Fruit fly (Drosophila melanogaster): ENCODE measurements around the gene CG31975.
A peak's percentile ranks its signal among the peaks of the same experiment; 100 is the strongest.

The CG31975 gene

dm6 chr2L:155215-155712 is 14.5 kb upstream of the CG31975 start, which contains the start of gene Pus10 (continued):
- TF ChIP-seq YL-1 (GFP tag; optimal IDR thresholded peaks at IDR 0.05) (peak; percentile 55), CG1603 (tag; optimal IDR thresholded peaks at IDR 0.05) (peak; percentile 14), CG9797 (GFP tag; optimal IDR thresholded peaks at IDR 0.05) (no peak), nerfin-1 (tag; optimal IDR thresholded peaks at IDR 0.05) (peak; percentile 61), CG5953 (GFP tag; IDR thresholded peaks at IDR 0.05) (no peak), NC2β (GFP tag; optimal IDR thresholded peaks at IDR 0.05) (no peak), schlank (tag; optimal IDR thresholded peaks at IDR 0.05) (no peak), caup (GFP tag; optimal IDR thresholded peaks at IDR 0.05; ENCODE audit: severe bottlenecking) (peak; percentile 16), crol (GFP tag; IDR thresholded peaks at IDR 0.05) (no peak), CG6272 (GFP tag; IDR thresholded peaks at IDR 0.05) (no peak), sens (GFP tag) (no peak), kni (GFP tag; optimal IDR thresholded peaks at IDR 0.05) (no peak), CG10543 (GFP tag; optimal IDR thresholded peaks at IDR 0.05) (peak; percentile 9), Camta (GFP tag; optimal IDR thresholded peaks at IDR 0.05) (no peak), trh (GFP tag; optimal IDR thresholded peaks at IDR 0.05) (no peak), CG10462 (GFP tag; optimal IDR thresholded peaks at IDR 0.05) (no peak), Kr (GFP tag; optimal IDR thresholded peaks at IDR 0.05) (no peak), fd96Cb (tag; optimal IDR thresholded peaks at IDR 0.05) (no peak), CG13775 (GFP tag; optimal IDR thresholded peaks at IDR 0.05) (no peak), pzg (GFP tag; optimal IDR thresholded peaks at IDR 0.05) (peak; percentile 50), CG12659 (GFP tag; optimal IDR thresholded peaks at IDR 0.05) (peak; percentile 25), CG5180 (GFP tag; optimal IDR thresholded peaks at IDR 0.05) (no peak), fd64A (GFP tag; optimal IDR thresholded peaks at IDR 0.05) (no peak), CG1529 (GFP tag; optimal IDR thresholded peaks at IDR 0.05) (no peak), sqz (GFP tag; optimal IDR thresholded peaks at IDR 0.05) (peak; percentile 99), CG17328 (GFP tag; IDR thresholded peaks at IDR 0.05) (no peak), CG7987 (GFP tag; optimal IDR thresholded peaks at IDR 0.05) (peak; percentile 14), ap (GFP tag; IDR thresholded peaks at IDR 0.05) (no peak), fu2 (GFP tag; optimal IDR thresholded peaks at IDR 0.05) (no peak), CG4360 (GFP tag; IDR thresholded peaks at IDR 0.05) (no peak), sug (tag; optimal IDR thresholded peaks at IDR 0.05) (peak; percentile 16), CG3163 (GFP tag; optimal IDR thresholded peaks at IDR 0.05) (no peak), CG8944 (GFP tag; optimal IDR thresholded peaks at IDR 0.05) (no peak), tx (GFP tag; optimal IDR thresholded peaks at IDR 0.05) (no peak), abd-A (tag; optimal IDR thresholded peaks at IDR 0.05) (no peak), Dbx (GFP tag; IDR thresholded peaks at IDR 0.05) (no peak), CG7357 (GFP tag; IDR thresholded peaks at IDR 0.05) (no peak), lola (GFP tag; optimal IDR thresholded peaks at IDR 0.05) (no peak), Myb (GFP tag; optimal IDR thresholded peaks at IDR 0.05) (peak; percentile 12), seq (GFP tag; IDR thresholded peaks at IDR 0.05) (no peak), Sry-δ (GFP tag; optimal IDR thresholded peaks at IDR 0.05) (peak; percentile 40), CG17385 (GFP tag; optimal IDR thresholded peaks at IDR 0.05) (no peak), Nf-YB (GFP tag; optimal IDR thresholded peaks at IDR 0.05) (no peak), ATbp (GFP tag; optimal IDR thresholded peaks at IDR 0.05) (no peak), CG33557 (GFP tag; optimal IDR thresholded peaks at IDR 0.05) (no peak), tap (tag; optimal IDR thresholded peaks at IDR 0.05) (no peak), chn (GFP tag; optimal IDR thresholded peaks at IDR 0.05) (peak; percentile 47), CG10431 (GFP tag; optimal IDR thresholded peaks at IDR 0.05) (no peak), CHES-1-like (GFP tag; optimal IDR thresholded peaks at IDR 0.05) (peak; percentile 38), Ssrp (tag; optimal IDR thresholded peaks at IDR 0.05) (no peak), trem (tag; optimal IDR thresholded peaks at IDR 0.05) (peak; percentile 17)
